Worm (Caenorhabditis elegans): ENCODE measurements around the gene tbc-6.

Gene tbc-6

ce11 chrII:6821832-6822231 lies 26.1 kb upstream of the tbc-6 start:
- peak; percentile 80 for TF ChIP-seq elt-2 (tag; optimal IDR thresholded peaks at IDR 0.05)
- peak; percentile 72 for TF ChIP-seq tlp-1 (tag; optimal IDR thresholded peaks at IDR 0.05)
- no peak for TF ChIP-seq mep-1 (tag; optimal IDR thresholded peaks at IDR 0.05)
- peak; percentile 44 for TF ChIP-seq nhr-20 (tag; optimal IDR thresholded peaks at IDR 0.05)
- TF ChIP-seq elt-3 (tag; optimal IDR thresholded peaks at IDR 0.05) = peak in 3 of 6 experiments; percentile 4 to 50 (median 33)

ce11 chrII:6822347-6822746 lies 25.6 kb upstream of the tbc-6 start:
- TF ChIP-seq lin-15B (tag; optimal IDR thresholded peaks at IDR 0.05) = no peak
- TF ChIP-seq ceh-82 (tag; optimal IDR thresholded peaks at IDR 0.05) = peak in 1 of 3 experiments; percentile 17
- TF ChIP-seq nhr-85 (tag) = peak; percentile 96
- no peak for TF ChIP-seq aha-1 (tag; optimal IDR thresholded peaks at IDR 0.05)
- TF ChIP-seq zag-1 (tag; optimal IDR thresholded peaks at IDR 0.05) = no peak
- no peak for TF ChIP-seq nhr-84 (tag; optimal IDR thresholded peaks at IDR 0.05)
- TF ChIP-seq lsy-2 (tag; optimal IDR thresholded peaks at IDR 0.05) = peak; percentile 41 to 70
- peak; percentile 69 for TF ChIP-seq mep-1 (tag; optimal IDR thresholded peaks at IDR 0.05)
- peak; percentile 94 for TF ChIP-seq lin-14 (GFP tag; optimal IDR thresholded peaks at IDR 0.05)
- peak; percentile 28 for TF ChIP-seq unc-130 (tag; optimal IDR thresholded peaks at IDR 0.05)
- peak; percentile 78 for TF ChIP-seq nhr-71 (tag; optimal IDR thresholded peaks at IDR 0.05)
- TF ChIP-seq dsc-1 (tag; optimal IDR thresholded peaks at IDR 0.05) = peak; percentile 3
- TF ChIP-seq nhr-237 (tag; optimal IDR thresholded peaks at IDR 0.05) = peak; percentile 4
- TF ChIP-seq nhr-11 (tag; optimal IDR thresholded peaks at IDR 0.05) = peak; percentile 14
- peak; percentile 13 for TF ChIP-seq nhr-90 (tag; optimal IDR thresholded peaks at IDR 0.05; ENCODE audit: poor library complexity)
- TF ChIP-seq pqm-1 (tag; optimal IDR thresholded peaks at IDR 0.05) = no peak
- TF ChIP-seq tbx-2 (tag; optimal IDR thresholded peaks at IDR 0.05) = peak; percentile 36
- TF ChIP-seq blmp-1 (tag; optimal IDR thresholded peaks at IDR 0.05) = peak; percentile 94
- peak; percentile 42 for TF ChIP-seq nhr-19 (GFP tag; conservative IDR thresholded peaks at IDR 0.05)
- peak in 1 of 2 experiments; percentile 40 for TF ChIP-seq lin-35 (GFP tag; optimal IDR thresholded peaks at IDR 0.05)
- TF ChIP-seq pag-3 (tag; optimal IDR thresholded peaks at IDR 0.05; ENCODE audit: borderline replicate concordance, insufficient read depth) = peak; percentile 80
- peak; percentile 19 for TF ChIP-seq swsn-7 (tag; optimal IDR thresholded peaks at IDR 0.05)
- TF ChIP-seq elt-3 (tag; optimal IDR thresholded peaks at IDR 0.05) = peak; percentile 14 to 89 (median 58)
- peak; percentile 15 to 23 for TF ChIP-seq efl-1 (optimal IDR thresholded peaks at IDR 0.05)
- TF ChIP-seq efl-1 (GFP tag; optimal IDR thresholded peaks at IDR 0.05 in 1 of 2) = no peak
- peak; percentile 0 for TF ChIP-seq jun-1 (tag; optimal IDR thresholded peaks at IDR 0.05)
- peak; percentile 87 for TF ChIP-seq rnt-1 (tag; optimal IDR thresholded peaks at IDR 0.05)
- TF ChIP-seq fos-1 (tag; optimal IDR thresholded peaks at IDR 0.05) = peak; percentile 31
- peak in 2 of 3 experiments; percentile 7 to 10 for TF ChIP-seq dpl-1 (GFP tag; optimal IDR thresholded peaks at IDR 0.05)
- peak; percentile 72 for TF ChIP-seq elt-2 (tag; optimal IDR thresholded peaks at IDR 0.05)
- TF ChIP-seq sup-37 (GFP tag; optimal IDR thresholded peaks at IDR 0.05) = peak; percentile 20
- peak; percentile 69 for TF ChIP-seq snu-23 (GFP tag; optimal IDR thresholded peaks at IDR 0.05)
- TF ChIP-seq efl-3 (GFP tag; optimal IDR thresholded peaks at IDR 0.05) = peak; percentile 30
- TF ChIP-seq egl-13 (tag; optimal IDR thresholded peaks at IDR 0.05) = no peak
- TF ChIP-seq aly-2 (tag; optimal IDR thresholded peaks at IDR 0.05) = no peak
- TF ChIP-seq C16A3.4 (tag; optimal IDR thresholded peaks at IDR 0.05) = peak; percentile 41
- TF ChIP-seq nhr-20 (tag; optimal IDR thresholded peaks at IDR 0.05) = peak; percentile 81
- peak; percentile 52 for TF ChIP-seq ztf-4 (tag; optimal IDR thresholded peaks at IDR 0.05)
- TF ChIP-seq mdl-1 (tag; optimal IDR thresholded peaks at IDR 0.05) = peak in 1 of 2 experiments; percentile 44
- no peak for TF ChIP-seq vab-15 (tag; optimal IDR thresholded peaks at IDR 0.05)
- no peak for TF ChIP-seq C34B4.2 (tag; optimal IDR thresholded peaks at IDR 0.05)
- TF ChIP-seq egl-27 (tag; optimal IDR thresholded peaks at IDR 0.05) = peak; percentile 62 to 64
- TF ChIP-seq ceh-90 (tag; optimal IDR thresholded peaks at IDR 0.05) = no peak
- TF ChIP-seq snpc-4 (tag; optimal IDR thresholded peaks at IDR 0.05) = peak; percentile 24

Measured in whole organism, L1 larva.